Fruit fly (Drosophila melanogaster) whole organism, embryonic: ENCODE measurements around the gene AstCC.

Experiments
- BtbVII ChIP-seq: fragments of 200-800 bp; sonication (Bioruptor generic); optimal IDR thresholded peaks from 3 replicates; lab custom pipeline; 2017; ENCODE audit warnings: missing biosample characterization, mild to moderate bottlenecking, missing genetic modification characterization
- CG1024 ChIP-seq: fragments of 200-800 bp; sonication (Bioruptor generic); IDR thresholded peaks from 2 replicates; pipeline ENCODE4 v1.3.6; 2022; ENCODE audit warnings: missing biosample characterization, missing genetic modification characterization
- CG10321 ChIP-seq: fragments of 200-800 bp; sonication (Bioruptor generic); IDR thresholded peaks from 2 replicates; pipeline ENCODE4 v1.3.6; 2022; ENCODE audit warnings: missing biosample characterization, missing genetic modification characterization
- CG10979 ChIP-seq: fragments of 200-800 bp; sonication (Bioruptor generic); optimal IDR thresholded peaks from 2 replicates; lab custom pipeline; 2018; ENCODE audit warnings: missing biosample characterization, mild to moderate bottlenecking, missing genetic modification characterization, moderate library complexity
- CG11085 ChIP-seq: fragments of 200-800 bp; sonication (Bioruptor generic); IDR thresholded peaks from 2 replicates; pipeline ENCODE4 v1.3.6; 2022; ENCODE audit warnings: missing biosample characterization, missing genetic modification characterization
- CG11247 ChIP-seq: fragments of 200-800 bp; sonication (Bioruptor generic); IDR thresholded peaks from 2 replicates; pipeline ENCODE4 v1.3.6; 2022; ENCODE audit warnings: missing biosample characterization, missing genetic modification characterization
- CG12104 ChIP-seq: fragments of 200-800 bp; sonication (Bioruptor generic); optimal IDR thresholded peaks from 3 replicates; lab custom pipeline; 2016; ENCODE audit warnings: missing biosample characterization, missing genetic modification characterization
- CG13287 ChIP-seq: fragments of 200-800 bp; sonication (Bioruptor generic); IDR thresholded peaks from 2 replicates; pipeline ENCODE4 v1.3.6; 2022; ENCODE audit warnings: missing biosample characterization, missing genetic modification characterization; ENCODE audit not compliant: partially characterized antibody
- CG13296 ChIP-seq: fragments of 200-800 bp; sonication (Bioruptor generic); optimal IDR thresholded peaks from 3 replicates; lab custom pipeline; 2018; ENCODE audit warnings: missing biosample characterization, mild to moderate bottlenecking, missing genetic modification characterization
- CG14667 ChIP-seq: fragments of 200-800 bp; sonication (Bioruptor generic); IDR thresholded peaks from 2 replicates; pipeline ENCODE4 v1.3.6; 2022; ENCODE audit warnings: missing biosample characterization, missing genetic modification characterization
- CG2678 ChIP-seq: fragments of 200-800 bp; sonication (Bioruptor generic); optimal IDR thresholded peaks from 3 replicates; lab custom pipeline; 2019; ENCODE audit warnings: missing biosample characterization, mild to moderate bottlenecking, missing genetic modification characterization, moderate library complexity
- CG32532 ChIP-seq: fragments of 200-800 bp; sonication (Bioruptor generic); IDR thresholded peaks from 2 replicates; pipeline ENCODE4 v1.3.6; 2022; ENCODE audit warnings: missing biosample characterization, missing genetic modification characterization
- CG3995 ChIP-seq: fragments of 200-800 bp; sonication (Bioruptor generic); optimal IDR thresholded peaks from 3 replicates; lab custom pipeline; 2016; ENCODE audit warnings: missing biosample characterization, missing genetic modification characterization
- CG42726 ChIP-seq: fragments of 200-800 bp; sonication (Bioruptor generic); IDR thresholded peaks from 2 replicates; pipeline ENCODE4 v1.3.6; 2022; ENCODE audit warnings: missing biosample characterization, missing genetic modification characterization; ENCODE audit not compliant: partially characterized antibody
- CG4360 ChIP-seq: fragments of 200-800 bp; sonication (Bioruptor generic); IDR thresholded peaks from 2 replicates; pipeline ENCODE4 v1.3.6; 2022; ENCODE audit warnings: missing biosample characterization, missing genetic modification characterization
- CG6272 ChIP-seq: fragments of 200-800 bp; sonication (Bioruptor generic); IDR thresholded peaks from 2 replicates; pipeline ENCODE4 v1.3.6; 2022; ENCODE audit warnings: missing biosample characterization, missing genetic modification characterization
- CG8478 ChIP-seq: fragments of >200 bp; optimal IDR thresholded peaks from 2 replicates; lab custom pipeline; 2018
- CG9797 ChIP-seq: fragments of 200-800 bp; sonication (Bioruptor generic); optimal IDR thresholded peaks from 3 replicates; lab custom pipeline; 2018; ENCODE audit warnings: missing biosample characterization, mild to moderate bottlenecking, missing genetic modification characterization
- CG9932 ChIP-seq: fragments of 200-800 bp; sonication (Bioruptor generic); IDR thresholded peaks from 2 replicates; pipeline ENCODE4 v1.3.6; 2022; ENCODE audit warnings: missing biosample characterization, missing genetic modification characterization
- Chrac-16 ChIP-seq: fragments of 200-800 bp; sonication (Bioruptor generic); optimal IDR thresholded peaks from 3 replicates; lab custom pipeline; 2016; ENCODE audit warnings: missing biosample characterization, missing genetic modification characterization
- Dip2 ChIP-seq: fragments of 200-800 bp; sonication (Bioruptor generic); IDR thresholded peaks from 2 replicates; pipeline ENCODE4 v1.3.6; 2022; ENCODE audit warnings: missing biosample characterization, missing genetic modification characterization
- Dll ChIP-seq: fragments of 200-800 bp; sonication (Bioruptor generic); IDR thresholded peaks from 4 replicates; pipeline ENCODE4 v1.3.6; 2022; ENCODE audit warnings: missing biosample characterization, missing genetic modification characterization; ENCODE audit not compliant: partially characterized antibody
- Hand ChIP-seq: fragments of 200-800 bp; sonication (Bioruptor generic); optimal IDR thresholded peaks from 2 replicates; lab custom pipeline; 2017; ENCODE audit warnings: mild to moderate bottlenecking, missing biosample characterization, missing genetic modification reagents, missing genetic modification characterization
- Lhr ChIP-seq: fragments of 200-800 bp; sonication (Bioruptor generic); optimal IDR thresholded peaks from 3 replicates; lab custom pipeline; 2017; ENCODE audit warnings: mild to moderate bottlenecking, missing biosample characterization, missing genetic modification reagents, missing genetic modification characterization
- MBD-R2 ChIP-seq: fragments of 200-800 bp; sonication (Bioruptor generic); IDR thresholded peaks from 2 replicates; pipeline ENCODE4 v1.3.6; 2022; ENCODE audit warnings: missing biosample characterization, missing genetic modification characterization
- Max ChIP-seq: fragments of 200-800 bp; sonication (Bioruptor generic); optimal IDR thresholded peaks from 2 replicates; lab custom pipeline; 2016; ENCODE audit warnings: missing biosample characterization, mild to moderate bottlenecking, missing genetic modification characterization
- NK7.1 ChIP-seq: fragments of 200-800 bp; sonication (Bioruptor generic); optimal IDR thresholded peaks from 3 replicates; lab custom pipeline; 2016; ENCODE audit warnings: missing biosample characterization, missing genetic modification characterization
- Rx ChIP-seq: fragments of 200-800 bp; sonication (Bioruptor generic); IDR thresholded peaks from 2 replicates; pipeline ENCODE4 v1.3.6; 2022; ENCODE audit warnings: missing biosample characterization, missing genetic modification characterization
- Six4 ChIP-seq: fragments of 200-800 bp; sonication (Bioruptor generic); optimal IDR thresholded peaks from 2 replicates; lab custom pipeline; 2016; ENCODE audit warnings: missing biosample characterization, missing genetic modification characterization
- Sry-β ChIP-seq: fragments of 200-800 bp; sonication (Bioruptor generic); optimal IDR thresholded peaks from 2 replicates; lab custom pipeline; 2018; ENCODE audit warnings: missing biosample characterization, mild to moderate bottlenecking, missing genetic modification characterization, moderate library complexity
- Ssrp ChIP-seq: fragments of 200-800 bp; sonication (Bioruptor generic); optimal IDR thresholded peaks from 2 replicates; lab custom pipeline; 2018; ENCODE audit warnings: missing biosample characterization, mild to moderate bottlenecking, missing genetic modification characterization, moderate library complexity
- ap ChIP-seq: fragments of 200-800 bp; sonication (Bioruptor generic); IDR thresholded peaks from 2 replicates; pipeline ENCODE4 v1.3.6; 2022; ENCODE audit warnings: missing biosample characterization, missing genetic modification characterization
- ara ChIP-seq: fragments of 200-800 bp; sonication (Bioruptor generic); IDR thresholded peaks from 2 replicates; pipeline ENCODE4 v1.3.6; 2022; ENCODE audit warnings: missing biosample characterization, missing genetic modification characterization
- crc ChIP-seq: fragments of 200-800 bp; sonication (Bioruptor generic); optimal IDR thresholded peaks from 2 replicates; lab custom pipeline; 2016; ENCODE audit warnings: missing biosample characterization, missing genetic modification characterization
- da ChIP-seq: fragments of 200-800 bp; sonication (Bioruptor generic); optimal IDR thresholded peaks from 2 replicates; lab custom pipeline; 2016; ENCODE audit warnings: missing biosample characterization, missing genetic modification characterization
- dysf ChIP-seq: fragments of 200-800 bp; sonication (Bioruptor generic); IDR thresholded peaks from 3 replicates; pipeline ENCODE4 v1.3.6; 2022; ENCODE audit warnings: missing biosample characterization, missing genetic modification characterization
- esg ChIP-seq: fragments of 200-800 bp; sonication (Bioruptor generic); conservative IDR thresholded peaks from 2 replicates; pipeline ENCODE4 v1.3.6; 2022; ENCODE audit warnings: missing biosample characterization, missing genetic modification characterization
- fru ChIP-seq: fragments of >200 bp; optimal IDR thresholded peaks from 2 replicates; lab custom pipeline; 2017
- ftz-f1 ChIP-seq: fragments of 200-800 bp; sonication (Bioruptor generic); optimal IDR thresholded peaks from 2 replicates; lab custom pipeline; 2016; ENCODE audit warnings: missing biosample characterization, missing genetic modification characterization
- gfzf ChIP-seq: fragments of 200-800 bp; sonication (Bioruptor generic); optimal IDR thresholded peaks from 2 replicates; lab custom pipeline; 2016; ENCODE audit warnings: missing biosample characterization, mild to moderate bottlenecking, missing genetic modification characterization, moderate library complexity
- mirr ChIP-seq: fragments of 200-800 bp; sonication (Bioruptor generic); optimal IDR thresholded peaks from 3 replicates; lab custom pipeline; 2018; ENCODE audit warnings: missing biosample characterization, mild to moderate bottlenecking, missing genetic modification characterization
- nmo ChIP-seq: fragments of 200-800 bp; sonication (Bioruptor generic); optimal IDR thresholded peaks from 2 replicates; lab custom pipeline; 2018; ENCODE audit warnings: missing biosample characterization, mild to moderate bottlenecking, missing genetic modification characterization, moderate library complexity
- pan ChIP-seq, 4 experiments: fragments of >200 bp in 3 of 4; fragments of 200-800 bp in 1 of 4; sonication (Bioruptor generic) in 1 of 4; optimal IDR thresholded peaks in 3 of 4; IDR thresholded peaks in 1 of 4; 2 replicates each; pipeline versions ENCODE4 v1.3.6 to Lab custom; 2017 to 2022; ENCODE audit warnings: missing biosample characterization in 2 of 4, missing genetic modification characterization in 2 of 4, mixed read lengths in 1 of 4
- pb ChIP-seq: fragments of 200-800 bp; sonication (Bioruptor generic); optimal IDR thresholded peaks from 3 replicates; lab custom pipeline; 2016; ENCODE audit warnings: missing biosample characterization, missing genetic modification characterization
- psq ChIP-seq: fragments of 200-800 bp; sonication (Bioruptor generic); optimal IDR thresholded peaks from 2 replicates; lab custom pipeline; 2017; ENCODE audit warnings: missing biosample characterization, missing genetic modification characterization
- pum ChIP-seq: fragments of 200-800 bp; sonication (Bioruptor generic); optimal IDR thresholded peaks from 2 replicates; lab custom pipeline; 2016; ENCODE audit warnings: missing biosample characterization, missing genetic modification characterization
- rib ChIP-seq: fragments of 200-800 bp; sonication (Bioruptor generic); IDR thresholded peaks from 2 replicates; pipeline ENCODE4 v1.3.6; 2022; ENCODE audit warnings: missing biosample characterization, missing genetic modification characterization
- sd ChIP-seq: fragments of 200-800 bp; sonication (Bioruptor generic); optimal IDR thresholded peaks from 3 replicates; lab custom pipeline; 2018; ENCODE audit warnings: missing biosample characterization, mild to moderate bottlenecking, missing genetic modification characterization, moderate library complexity
- ttk ChIP-seq: fragments of 200-800 bp; sonication (Bioruptor generic); IDR thresholded peaks from 2 replicates; pipeline ENCODE4 v2.1.2; 2022; ENCODE audit warnings: missing biosample characterization, missing genetic modification characterization
- usp ChIP-seq: fragments of >200 bp; optimal IDR thresholded peaks from 2 replicates; lab custom pipeline; 2017; ENCODE audit warnings: missing biosample characterization, missing genetic modification characterization

Gene AstCC

DNA sequence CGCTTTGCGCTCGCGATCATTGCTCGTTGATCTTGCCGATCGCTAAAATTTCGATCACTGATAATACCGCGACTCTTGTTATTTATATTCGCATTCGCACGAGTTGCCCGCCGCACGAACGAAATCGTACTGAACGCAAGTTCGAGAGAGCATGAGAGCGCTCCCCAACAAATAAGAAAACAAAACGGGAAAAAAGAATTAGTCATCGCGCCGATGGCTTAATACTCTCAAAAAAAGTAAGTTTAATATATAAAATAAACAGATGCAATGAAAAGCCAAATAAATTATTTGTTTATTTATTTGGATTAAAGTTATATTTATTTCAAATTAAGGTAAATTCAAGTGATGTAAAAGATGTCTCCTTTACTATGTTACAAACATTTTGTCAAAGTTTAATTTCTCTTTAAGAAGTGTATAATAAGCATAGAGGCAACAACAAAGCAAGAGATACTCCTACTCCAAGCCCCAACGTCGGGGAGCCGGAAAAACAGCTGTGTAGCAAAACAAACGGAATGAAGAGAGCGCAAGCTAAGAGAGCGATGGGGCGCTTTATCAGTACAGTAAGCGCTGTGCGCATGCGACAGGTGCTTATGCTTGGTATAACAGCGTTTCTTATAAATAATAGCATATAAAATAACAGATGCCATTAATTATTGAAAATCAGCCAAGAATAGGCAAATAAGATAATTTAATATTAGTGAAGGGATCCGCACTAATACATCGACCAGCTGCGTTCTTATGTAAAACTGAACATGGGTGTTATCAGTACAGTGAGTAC, 27.5 kb downstream of the AstCC start (continued):
- TF ChIP-seq pan (optimal IDR thresholded peaks at IDR 0.05; lab: Kevin White, UChicago), result no peak
- TF ChIP-seq pan (GFP tag; optimal IDR thresholded peaks at IDR 0.05 in 1 of 2, IDR thresholded peaks at IDR 0.05 in 1 of 2), result peak in 1 of 2 experiments; percentile 63
- no peak; the same call in 1 of the 2 replicates for TF ChIP-seq MBD-R2
- peak; percentile 52; the same call in 1 of the 2 replicates for TF ChIP-seq CG14667 (GFP tag; lab: Robert Waterston, UW)
- TF ChIP-seq CG2678 (tag; lab: Kevin White, UChicago), result peak; percentile 90
- peak; percentile 52; the same call in 1 of the 2 replicates for TF ChIP-seq ara (GFP tag; lab: Robert Waterston, UW)
- TF ChIP-seq Max (GFP tag; lab: Kevin White, UChicago), result peak; percentile 33
- TF ChIP-seq mirr (GFP tag; lab: Kevin White, UChicago), result peak; percentile 28
- peak; percentile 75 for TF ChIP-seq BtbVII (GFP tag; lab: Kevin White, UChicago)
- TF ChIP-seq fru, result no peak
- TF ChIP-seq CG10321 (GFP tag; lab: Robert Waterston, UW), result peak; percentile 65
- peak; percentile 80 for TF ChIP-seq rib (GFP tag; lab: Robert Waterston, UW)
- TF ChIP-seq Hand (GFP tag; lab: Kevin White, UChicago), result no peak
- peak; percentile 72 for TF ChIP-seq CG11247 (GFP tag; lab: Robert Waterston, UW)
- TF ChIP-seq CG4360 (GFP tag; lab: Robert Waterston, UW), result no peak
- peak; percentile 77 for TF ChIP-seq esg (GFP tag; lab: Robert Waterston, UW)
- TF ChIP-seq usp (GFP tag; lab: Kevin White, UChicago), result no peak
- TF ChIP-seq CG6272, result no peak
- peak; percentile 26; the same call in 1 of the 2 replicates for TF ChIP-seq CG13287 (GFP tag; lab: Robert Waterston, UW)
- peak; percentile 27 for TF ChIP-seq da (GFP tag; lab: Kevin White, UChicago)
- no peak for TF ChIP-seq CG8478
- peak; percentile 38 for TF ChIP-seq pum (GFP tag; lab: Kevin White, UChicago)
- peak; percentile 38 for TF ChIP-seq sd
- TF ChIP-seq CG10979, result peak; percentile 90
- TF ChIP-seq CG9932 (GFP tag; lab: Robert Waterston, UW), result peak; percentile 74
- no peak for TF ChIP-seq CG3995
- TF ChIP-seq crc (GFP tag; lab: Kevin White, UChicago), result peak; percentile 36
- TF ChIP-seq CG13296, result peak; percentile 77
- no peak for TF ChIP-seq Dll (GFP tag; lab: Robert Waterston, UW)
- peak; percentile 62 for TF ChIP-seq CG12104 (GFP tag; lab: Kevin White, UChicago)
- peak; percentile 60 for TF ChIP-seq ap
- TF ChIP-seq NK7.1 (GFP tag; lab: Kevin White, UChicago), result no peak
- TF ChIP-seq Lhr (GFP tag; lab: Kevin White, UChicago), result peak; percentile 59
- TF ChIP-seq ftz-f1 (GFP tag; lab: Kevin White, UChicago), result no peak
- TF ChIP-seq CG32532 (GFP tag; lab: Robert Waterston, UW), result peak; percentile 55
- peak; percentile 45; the same call in 1 of the 2 replicates for TF ChIP-seq CG1024
- TF ChIP-seq pb, result no peak
- no peak for TF ChIP-seq Sry-β
- no peak for TF ChIP-seq Dip2
- TF ChIP-seq ttk, result peak; percentile 72
- peak; percentile 87 for TF ChIP-seq dysf (GFP tag; lab: Robert Waterston, UW)
- TF ChIP-seq CG11085, result peak; percentile 26
- no peak for TF ChIP-seq CG9797 (GFP tag; lab: Kevin White, UChicago)
- peak; percentile 81 for TF ChIP-seq nmo
- no peak for TF ChIP-seq gfzf (GFP tag; lab: Kevin White, UChicago)
- TF ChIP-seq Rx (GFP tag; lab: Robert Waterston, UW), result peak; percentile 65; the same call in 1 of the 2 replicates
- TF ChIP-seq Six4 (GFP tag; lab: Kevin White, UChicago), result peak; percentile 74
- TF ChIP-seq Ssrp (tag; lab: Kevin White, UChicago), result peak; percentile 68
- TF ChIP-seq psq (GFP tag; lab: Kevin White, UChicago), result no peak
- TF ChIP-seq Chrac-16 (GFP tag; lab: Kevin White, UChicago), result peak; percentile 72
- no peak for TF ChIP-seq CG42726 (GFP tag; lab: Robert Waterston, UW)
